Worm (Caenorhabditis elegans) whole organism, late embryonic: ENCODE data around the gene hlh-4.
A peak's percentile ranks its signal among the peaks of the same experiment; 100 is the strongest.

Experiments
- C08G9.2 ChIP-seq: sonication (generic microtip); optimal IDR thresholded peaks from 2 replicates; lab custom pipeline; 2016; ENCODE audit warnings: mild to moderate bottlenecking, missing genetic modification characterization, moderate library complexity, missing compliant biosample characterization
- F13H6.1 ChIP-seq: sonication (generic microtip); optimal IDR thresholded peaks from 2 replicates; lab custom pipeline; 2016; ENCODE audit warnings: missing genetic modification characterization, missing compliant biosample characterization
- K02D7.2 ChIP-seq: sonication (generic microtip); optimal IDR thresholded peaks from 2 replicates; lab custom pipeline; 2017; ENCODE audit warnings: mild to moderate bottlenecking, missing genetic modification characterization, missing compliant biosample characterization
- T23F11.4 ChIP-seq: fragments of 200-800 bp; sonication (Bioruptor generic); optimal IDR thresholded peaks from 2 replicates; lab custom pipeline; 2018; ENCODE audit warnings: mild to moderate bottlenecking, missing genetic modification characterization, missing compliant biosample characterization
- ahr-1 ChIP-seq: sonication (generic microtip); optimal IDR thresholded peaks from 2 replicates; lab custom pipeline; 2016; ENCODE audit warnings: missing genetic modification characterization, missing compliant biosample characterization
- ama-1 ChIP-seq: fragments of 150-350 bp; optimal IDR thresholded peaks from 2 replicates; lab custom pipeline; 2014
- ceh-2 ChIP-seq: sonication (generic microtip); optimal IDR thresholded peaks from 2 replicates; lab custom pipeline; 2016; ENCODE audit warnings: missing genotype, missing genetic modification characterization, missing compliant biosample characterization
- ceh-22 ChIP-seq: sonication (generic microtip); optimal IDR thresholded peaks from 2 replicates; lab custom pipeline; 2017; ENCODE audit warnings: missing biosample characterization, missing genetic modification characterization
- ceh-24 ChIP-seq: sonication (generic microtip); optimal IDR thresholded peaks from 2 replicates; lab custom pipeline; 2016; ENCODE audit warnings: mild to moderate bottlenecking, missing genetic modification characterization, missing compliant biosample characterization
- ceh-30 ChIP-seq: fragments of 150-350 bp; optimal IDR thresholded peaks from 2 replicates; lab custom pipeline; 2014; ENCODE audit warnings: missing biosample characterization, missing genetic modification characterization
- ceh-34 ChIP-seq: sonication (generic microtip); optimal IDR thresholded peaks from 2 replicates; lab custom pipeline; 2016; ENCODE audit warnings: mild to moderate bottlenecking, missing genetic modification characterization, missing compliant biosample characterization
- ceh-45 ChIP-seq: fragments of 200-800 bp; sonication (Bioruptor generic); IDR thresholded peaks from 2 replicates; pipeline ENCODE4 v1.3.6; 2022; ENCODE audit warnings: missing genetic modification reagents, missing genetic modification characterization, missing compliant biosample characterization
- ceh-6 ChIP-seq: fragments of 200-800 bp; sonication (Bioruptor generic); optimal IDR thresholded peaks from 2 replicates; lab custom pipeline; 2018; ENCODE audit warnings: mild to moderate bottlenecking, missing genetic modification characterization, missing compliant biosample characterization
- che-1 ChIP-seq: sonication (generic microtip); optimal IDR thresholded peaks from 2 replicates; lab custom pipeline; 2016; ENCODE audit warnings: mild to moderate bottlenecking, missing genetic modification characterization, missing compliant biosample characterization
- dmd-4 ChIP-seq: sonication (generic microtip); optimal IDR thresholded peaks from 2 replicates; lab custom pipeline; 2016; ENCODE audit warnings: borderline replicate concordance, missing genetic modification characterization, missing compliant biosample characterization
- elt-2 ChIP-seq: sonication (generic microtip); optimal IDR thresholded peaks from 2 replicates; lab custom pipeline; 2016; ENCODE audit warnings: missing genetic modification reagents, missing genetic modification characterization, missing compliant biosample characterization
- elt-4 ChIP-seq: sonication (generic microtip); optimal IDR thresholded peaks from 2 replicates; lab custom pipeline; 2016; ENCODE audit warnings: missing genetic modification characterization, missing compliant biosample characterization
- fkh-10 ChIP-seq: fragments of 150-350 bp; optimal IDR thresholded peaks from 2 replicates; lab custom pipeline; 2014; ENCODE audit warnings: missing biosample characterization, missing genetic modification reagents, missing genetic modification characterization
- hlh-15 ChIP-seq: sonication (generic microtip); optimal IDR thresholded peaks from 2 replicates; lab custom pipeline; 2016; ENCODE audit warnings: missing genetic modification characterization, missing compliant biosample characterization
- hlh-30 ChIP-seq: sonication (generic microtip); optimal IDR thresholded peaks from 2 replicates; lab custom pipeline; 2017; ENCODE audit warnings: antibody characterized with exemption, missing genetic modification characterization, missing compliant biosample characterization; ENCODE audit not compliant: insufficient read depth
- lim-6 ChIP-seq: sonication (generic microtip); optimal IDR thresholded peaks from 2 replicates; lab custom pipeline; 2016; ENCODE audit warnings: missing genetic modification characterization, missing compliant biosample characterization
- lin-11 ChIP-seq: fragments of 200-800 bp; sonication (Bioruptor generic); optimal IDR thresholded peaks from 2 replicates; lab custom pipeline; 2018; ENCODE audit warnings: mild to moderate bottlenecking, missing genetic modification characterization, missing compliant biosample characterization
- nfya-1 ChIP-seq: sonication (generic microtip); optimal IDR thresholded peaks from 2 replicates; lab custom pipeline; 2017; ENCODE audit warnings: missing genetic modification characterization, mild to moderate bottlenecking, missing compliant biosample characterization, antibody characterized with exemption, moderate library complexity
- npax-4 ChIP-seq: sonication (generic microtip); optimal IDR thresholded peaks from 2 replicates; lab custom pipeline; 2016; ENCODE audit warnings: missing genetic modification characterization, missing compliant biosample characterization
- odd-2 ChIP-seq: sonication (generic microtip); optimal IDR thresholded peaks from 2 replicates; lab custom pipeline; 2017; ENCODE audit warnings: antibody characterized with exemption, mild to moderate bottlenecking, missing genetic modification characterization, missing compliant biosample characterization
- pag-3 ChIP-seq: sonication (generic microtip); optimal IDR thresholded peaks from 2 replicates; lab custom pipeline; 2016; ENCODE audit warnings: missing compliant biosample characterization, missing genetic modification characterization, borderline replicate concordance
- pat-9 ChIP-seq: fragments of 200-800 bp; sonication (Bioruptor generic); optimal IDR thresholded peaks from 2 replicates; lab custom pipeline; 2018; ENCODE audit warnings: mild to moderate bottlenecking, missing genetic modification characterization, moderate library complexity, missing compliant biosample characterization
- pros-1 ChIP-seq: fragments of 150-350 bp; optimal IDR thresholded peaks from 2 replicates; lab custom pipeline; 2014; ENCODE audit warnings: missing biosample characterization, missing genetic modification reagents, missing genetic modification characterization
- rnt-1 ChIP-seq: sonication (generic microtip); optimal IDR thresholded peaks from 2 replicates; lab custom pipeline; 2016; ENCODE audit warnings: missing genetic modification characterization, missing compliant biosample characterization
- sdc-2 ChIP-seq: sonication (generic microtip); optimal IDR thresholded peaks from 2 replicates; lab custom pipeline; 2016; ENCODE audit warnings: missing genotype, missing genetic modification characterization, missing compliant biosample characterization
- sox-2 ChIP-seq: fragments of 200-800 bp; sonication (Bioruptor generic); IDR thresholded peaks from 2 replicates; pipeline ENCODE4 v1.3.6; 2022; ENCODE audit warnings: missing genetic modification reagents, missing genetic modification characterization, missing compliant biosample characterization
- sox-4 ChIP-seq: sonication (generic microtip); optimal IDR thresholded peaks from 2 replicates; lab custom pipeline; 2017; ENCODE audit warnings: mild to moderate bottlenecking, missing genetic modification characterization, inconsistent platforms, missing compliant biosample characterization
- syd-9 ChIP-seq: sonication (generic microtip); optimal IDR thresholded peaks from 2 replicates; lab custom pipeline; 2016; ENCODE audit warnings: mild to moderate bottlenecking, missing genetic modification characterization, moderate library complexity, missing compliant biosample characterization
- ttx-3 ChIP-seq: sonication (generic microtip); optimal IDR thresholded peaks from 2 replicates; lab custom pipeline; 2016; ENCODE audit warnings: missing genetic modification reagents, missing genetic modification characterization, missing compliant biosample characterization
- unc-3 ChIP-seq, 2 experiments: fragments of 200-800 bp in 1 of 2; sonication (Bioruptor generic) in 1 of 2; sonication (generic microtip) in 1 of 2; conservative IDR thresholded peaks in 1 of 2; optimal IDR thresholded peaks in 1 of 2; 2 replicates each; pipeline versions ENCODE4 v1.3.6 to Lab custom; 2016 to 2022; ENCODE audit warnings: missing compliant biosample characterization in 2 of 2, missing genetic modification characterization in 2 of 2, missing genetic modification reagents in 1 of 2
- unc-42 ChIP-seq: sonication (generic microtip); optimal IDR thresholded peaks from 2 replicates; lab custom pipeline; 2016; ENCODE audit warnings: missing genotype, missing genetic modification characterization, missing compliant biosample characterization
- unc-86 ChIP-seq: sonication (generic microtip); optimal IDR thresholded peaks from 2 replicates; lab custom pipeline; 2016; ENCODE audit warnings: missing genetic modification characterization, missing compliant biosample characterization
- ztf-16 ChIP-seq: sonication (generic microtip); optimal IDR thresholded peaks from 2 replicates; lab custom pipeline; 2017; ENCODE audit warnings: missing genetic modification characterization, missing compliant biosample characterization

hlh-4 gene

ce11 chrIII:9717243-9717642 is 21.6 kb downstream of the hlh-4 start:
- TF ChIP-seq che-1 (tag; lab: Kevin White, UChicago), result no peak
- no peak for TF ChIP-seq K02D7.2 (tag; lab: Kevin White, UChicago)
- no peak for TF ChIP-seq elt-4 (tag; lab: Kevin White, UChicago)
- TF ChIP-seq C08G9.2, result no peak
- TF ChIP-seq ceh-45 (GFP tag; lab: Robert Waterston, UW), result no peak
- TF ChIP-seq elt-2, result peak; percentile 55
- TF ChIP-seq nfya-1 (tag; lab: Kevin White, UChicago), result no peak
- TF ChIP-seq ceh-22 (tag; lab: Kevin White, UChicago), result no peak
- TF ChIP-seq sdc-2 (tag; lab: Kevin White, UChicago), result no peak
- no peak for TF ChIP-seq sox-4 (tag; lab: Kevin White, UChicago)
- TF ChIP-seq ttx-3 (tag; lab: Kevin White, UChicago), result no peak
- TF ChIP-seq ama-1, result peak; percentile 5
- no peak for TF ChIP-seq pat-9 (tag; lab: Kevin White, UChicago)
- no peak for TF ChIP-seq npax-4 (tag; lab: Kevin White, UChicago)
- no peak for TF ChIP-seq ztf-16 (tag; lab: Kevin White, UChicago)
- TF ChIP-seq, all 69 proteins: peak for 2

- TF ChIP-seq syd-9 (tag; lab: Kevin White, UChicago), result no peak
- TF ChIP-seq elt-2, result peak; percentile 52
- TF ChIP-seq sox-2 (GFP tag; lab: Robert Waterston, UW), result no peak
- TF ChIP-seq, all 69 proteins: peak for 1
These were observed 24.1 kb downstream of the hlh-4 start for ce11 chrIII:9714731-9715130.

- no peak for TF ChIP-seq pros-1 (tag; lab: Kevin White, UChicago)
- no peak for TF ChIP-seq ceh-34 (tag; lab: Kevin White, UChicago)
- no peak for TF ChIP-seq lin-11 (tag; lab: Kevin White, UChicago)
- no peak for TF ChIP-seq unc-3 (GFP tag; conservative IDR thresholded peaks at IDR 0.05; lab: Robert Waterston, UW)
- TF ChIP-seq unc-3 (tag; optimal IDR thresholded peaks at IDR 0.05; lab: Kevin White, UChicago), result no peak
- no peak for TF ChIP-seq F13H6.1 (tag; lab: Kevin White, UChicago)
- no peak for TF ChIP-seq ahr-1
- no peak for TF ChIP-seq ceh-6 (GFP tag; lab: Kevin White, UChicago)
- TF ChIP-seq unc-42 (tag; lab: Kevin White, UChicago), result no peak
- TF ChIP-seq K02D7.2 (tag; lab: Kevin White, UChicago), result no peak
- no peak for TF ChIP-seq ceh-24 (tag; lab: Kevin White, UChicago)
- no peak for TF ChIP-seq C08G9.2
- no peak for TF ChIP-seq odd-2
- no peak for TF ChIP-seq unc-86 (tag; lab: Kevin White, UChicago)
- TF ChIP-seq ceh-2, result no peak
- no peak for TF ChIP-seq ztf-16 (tag; lab: Kevin White, UChicago)
- no peak for TF ChIP-seq fkh-10
- TF ChIP-seq sdc-2 (tag; lab: Kevin White, UChicago), result no peak
These were observed 25.0 kb downstream of the hlh-4 start, which contains the start of gene ncx-6 for ce11 chrIII:9713862-9714261. Gene ncx-6 (minus strand): TSS chrIII:9713949.

- TF ChIP-seq unc-42 (tag; lab: Kevin White, UChicago), result no peak
- no peak for TF ChIP-seq ceh-6 (GFP tag; lab: Kevin White, UChicago)
- no peak for TF ChIP-seq ceh-30
- no peak for TF ChIP-seq hlh-30 (tag; lab: Kevin White, UChicago)
- no peak for TF ChIP-seq pag-3 (tag; lab: Kevin White, UChicago)
- no peak for TF ChIP-seq ttx-3 (tag; lab: Kevin White, UChicago)
- no peak for TF ChIP-seq T23F11.4 (GFP tag; lab: Kevin White, UChicago)
- TF ChIP-seq rnt-1 (tag; lab: Kevin White, UChicago), result no peak
- no peak for TF ChIP-seq lim-6 (tag; lab: Kevin White, UChicago)
- no peak for TF ChIP-seq ahr-1
- no peak for TF ChIP-seq hlh-15 (tag; lab: Kevin White, UChicago)
- no peak for TF ChIP-seq dmd-4 (tag; lab: Kevin White, UChicago)
- TF ChIP-seq, all 69 proteins: peak for 0
These were observed 25.7 kb downstream of the hlh-4 start for ce11 chrIII:9713182-9713581.
